Worm (Caenorhabditis elegans) whole organism, L4/young adult: ENCODE results near the gene C01C4.2.

ENCODE experiments used
- W03F9.2 ChIP-seq: fragments of 150-350 bp; optimal IDR thresholded peaks from 2 replicates; lab custom pipeline; 2014; ENCODE audit warnings: missing biosample characterization, missing genetic modification characterization
- dao-5 ChIP-seq: sonication (generic microtip); optimal IDR thresholded peaks from 2 replicates; lab custom pipeline; 2016; ENCODE audit warnings: missing genotype, missing genetic modification characterization, moderate library complexity, missing compliant biosample characterization
- him-1 ChIP-seq: sonication (generic microtip); optimal IDR thresholded peaks from 2 replicates; lab custom pipeline; 2016; ENCODE audit warnings: missing genotype, missing genetic modification reagents, missing genetic modification characterization, missing compliant biosample characterization

Gene C01C4.2

DNA sequence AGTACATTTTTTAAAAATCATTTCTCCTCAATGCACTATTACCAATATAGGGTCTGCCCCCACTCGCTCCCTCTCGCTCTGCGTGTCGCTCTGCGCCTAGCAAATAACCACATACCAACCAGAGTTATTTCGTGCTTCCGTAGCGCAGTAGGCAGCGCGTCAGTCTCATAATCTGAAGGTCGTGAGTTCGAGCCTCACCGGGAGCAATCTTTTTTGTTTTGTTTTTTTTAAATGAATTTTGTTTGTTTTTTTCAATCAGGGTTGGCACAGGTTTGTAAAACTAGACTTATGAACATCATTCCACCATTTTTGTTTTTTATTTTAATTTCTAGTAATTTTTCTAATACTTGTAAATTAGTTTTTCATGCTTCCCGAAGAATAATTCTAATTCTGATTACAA lies 17.3 kb upstream of the C01C4.2 start:
- TF ChIP-seq W03F9.2 (no peak), him-1 (tag; lab: Kevin White, UChicago) (peak; percentile 92), dao-5 (tag; lab: Kevin White, UChicago) (peak; percentile 63)

- TF ChIP-seq W03F9.2 (no peak), dao-5 (tag; lab: Kevin White, UChicago) (no peak), him-1 (tag; lab: Kevin White, UChicago) (no peak)
Measured at ce11 chrX:3701861-3702260, 13.0 kb upstream of the C01C4.2 start.

DNA sequence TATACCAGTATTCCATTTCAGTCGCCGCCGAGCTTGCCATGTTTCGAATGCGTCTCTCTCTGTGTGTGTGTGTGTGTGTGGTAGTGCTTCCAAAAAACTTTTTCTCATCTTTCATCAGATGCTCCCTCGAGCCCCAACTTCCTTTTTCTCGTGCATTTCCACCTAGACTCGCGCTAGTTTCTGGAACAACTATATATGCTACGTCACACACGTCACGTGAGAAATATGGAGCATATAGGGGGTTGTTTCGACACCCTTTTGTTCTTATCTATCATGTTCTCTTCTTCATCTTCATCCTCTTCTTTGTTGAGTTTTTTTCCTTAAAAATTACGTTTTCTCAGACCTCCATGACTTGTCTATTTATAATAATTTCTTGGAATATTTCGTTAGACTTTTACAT lies 9.6 kb upstream of the C01C4.2 start:
- no peak for TF ChIP-seq him-1 (tag; lab: Kevin White, UChicago)
- no peak for TF ChIP-seq W03F9.2
- TF ChIP-seq dao-5 (tag; lab: Kevin White, UChicago): no peak

DNA sequence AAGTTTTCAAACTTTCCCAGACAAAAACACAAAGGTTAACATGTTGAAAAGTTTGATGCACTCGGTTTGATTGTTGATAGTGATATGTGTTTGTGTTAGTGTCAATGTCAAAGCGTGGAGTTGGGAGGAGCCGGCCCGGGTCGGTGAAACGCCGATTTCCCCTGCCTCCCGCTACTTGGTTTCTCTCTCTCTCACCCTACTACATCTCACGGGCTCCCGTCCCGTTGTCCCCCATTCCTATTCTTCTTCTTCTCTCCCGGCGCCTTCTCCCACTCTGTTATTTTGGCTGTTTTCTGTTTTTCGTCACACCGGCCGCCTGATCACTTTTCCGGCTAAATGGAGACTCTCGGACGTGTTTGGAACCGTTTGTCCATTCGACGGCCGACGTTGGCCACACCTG lies 8.6 kb upstream of the C01C4.2 start:
- no peak for TF ChIP-seq dao-5 (tag; lab: Kevin White, UChicago)
- no peak for TF ChIP-seq W03F9.2
- TF ChIP-seq him-1 (tag; lab: Kevin White, UChicago): no peak

DNA sequence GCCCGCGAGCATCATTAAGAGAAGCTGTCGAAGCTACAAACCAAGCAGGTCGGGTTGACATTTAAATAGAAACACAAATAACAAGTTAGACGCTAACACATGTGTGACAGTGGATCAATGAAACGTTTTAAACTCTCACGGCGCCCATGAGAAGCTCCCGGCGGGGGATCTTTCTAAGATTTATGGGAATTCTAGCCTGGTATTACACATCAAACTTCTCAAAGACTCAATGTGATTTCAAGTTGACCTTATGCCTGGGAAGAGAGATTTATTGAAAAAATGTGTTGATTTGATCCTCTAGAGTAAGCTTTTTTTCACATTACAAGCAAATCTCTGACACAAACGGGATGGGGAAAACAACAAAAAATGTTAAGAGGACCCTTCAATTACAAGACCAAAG lies 5.2 kb upstream of the C01C4.2 start:
- no peak for TF ChIP-seq dao-5 (tag; lab: Kevin White, UChicago)

- TF ChIP-seq him-1 (tag; lab: Kevin White, UChicago): no peak
- no peak for TF ChIP-seq W03F9.2
- TF ChIP-seq dao-5 (tag; lab: Kevin White, UChicago): no peak
Measured at ce11 chrX:3711581-3712101, 3.3 kb upstream of the C01C4.2 start.

ce11 chrX:3715835-3716234 lies 938 bp downstream of the C01C4.2 start:
- TF ChIP-seq dao-5 (tag; lab: Kevin White, UChicago) (no peak), him-1 (tag; lab: Kevin White, UChicago) (no peak), W03F9.2 (no peak)

DNA sequence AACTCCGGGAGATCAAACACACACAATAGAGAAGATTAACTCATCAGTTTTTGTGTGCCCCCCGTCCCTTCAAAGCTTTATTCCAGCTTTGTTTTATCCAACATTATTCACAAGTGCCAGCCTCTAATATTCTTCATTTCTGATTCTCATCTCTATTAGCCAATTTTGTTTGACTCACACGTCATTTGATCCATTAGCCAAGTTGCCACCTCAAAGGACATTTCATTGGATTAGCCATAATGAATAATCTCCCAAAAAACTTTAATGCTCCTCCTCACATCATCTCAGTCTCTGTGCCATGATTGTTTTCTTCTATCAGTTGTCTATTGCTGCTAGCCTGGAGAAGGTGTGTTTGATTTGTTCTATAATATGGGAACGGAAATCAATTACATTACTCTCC lies 10.5 kb downstream of the C01C4.2 start:
- TF ChIP-seq him-1 (tag; lab: Kevin White, UChicago) (no peak), dao-5 (tag; lab: Kevin White, UChicago) (no peak), W03F9.2 (no peak)

DNA sequence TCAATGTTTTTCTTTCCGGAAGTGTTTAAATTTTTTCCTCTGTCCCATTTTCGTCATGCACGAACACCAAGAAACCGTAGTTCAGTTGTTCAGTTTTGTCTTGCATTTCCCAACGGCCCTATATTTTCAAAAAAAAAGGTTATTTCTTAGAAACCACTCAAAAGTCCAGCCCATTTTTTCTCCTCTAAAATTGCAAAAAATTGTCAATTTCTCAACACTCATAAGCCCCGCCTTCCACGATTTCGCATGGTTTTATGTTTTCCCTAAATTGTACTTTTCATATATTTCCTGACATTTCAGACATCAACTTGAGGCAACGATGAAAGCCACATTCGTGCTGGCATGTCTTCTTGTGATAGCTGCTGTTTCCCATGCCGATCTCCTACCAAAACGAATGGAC lies 12.4 kb downstream of the C01C4.2 start, which contains the start of gene nlp-1:
nlp-1 (plus strand) TSS at position 301 of the 400 bp plus-strand sequence.
- no peak for TF ChIP-seq W03F9.2
- no peak for TF ChIP-seq him-1 (tag; lab: Kevin White, UChicago)
- no peak for TF ChIP-seq dao-5 (tag; lab: Kevin White, UChicago)

- TF ChIP-seq dao-5 (tag; lab: Kevin White, UChicago) (no peak), him-1 (tag; lab: Kevin White, UChicago) (no peak), W03F9.2 (no peak)
Measured at ce11 chrX:3728970-3729369, 14.1 kb downstream of the C01C4.2 start, which contains the start of gene aex-4. Gene aex-4, plus strand, starts transcription at chrX:3729281.

ce11 chrX:3733321-3733720 lies 18.4 kb downstream of the C01C4.2 start:
- TF ChIP-seq him-1 (tag; lab: Kevin White, UChicago) (no peak), dao-5 (tag; lab: Kevin White, UChicago) (no peak), W03F9.2 (no peak)

- TF ChIP-seq him-1 (tag; lab: Kevin White, UChicago): no peak
- TF ChIP-seq W03F9.2: no peak
- TF ChIP-seq dao-5 (tag; lab: Kevin White, UChicago): no peak
Measured at ce11 chrX:3733732-3734131, 18.8 kb downstream of the C01C4.2 start, which contains the start of gene tag-18. Gene tag-18, minus strand, starts transcription at chrX:3734036.

ce11 chrX:3738617-3739016 lies 23.7 kb downstream of the C01C4.2 start:
- TF ChIP-seq dao-5 (tag; lab: Kevin White, UChicago) (no peak), him-1 (tag; lab: Kevin White, UChicago) (no peak), W03F9.2 (no peak)

DNA sequence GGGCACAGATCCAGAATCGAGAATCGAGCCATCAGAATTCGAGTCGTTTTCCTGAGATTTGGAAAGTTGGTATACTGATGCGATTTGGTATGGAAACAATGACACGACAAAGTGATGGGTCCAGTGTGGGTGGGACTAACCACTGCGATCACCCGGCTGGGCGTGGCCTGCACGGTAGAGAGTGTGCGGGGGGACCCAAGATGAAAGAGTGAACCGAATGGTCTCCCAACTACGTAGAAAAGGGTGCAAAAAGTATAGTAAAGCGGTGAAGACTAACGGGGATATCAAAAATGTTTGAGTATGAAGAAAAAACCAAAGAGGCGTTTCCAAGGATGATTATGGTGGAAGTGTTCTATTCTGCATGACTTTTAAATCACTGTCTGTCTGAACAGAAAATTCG lies 27.3 kb downstream of the C01C4.2 start, which contains the start of gene fkh-2:
fkh-2 (minus strand) TSS at position 101 of the 400 bp plus-strand sequence.
- TF ChIP-seq dao-5 (tag; lab: Kevin White, UChicago) (no peak), W03F9.2 (no peak), him-1 (tag; lab: Kevin White, UChicago) (no peak)

DNA sequence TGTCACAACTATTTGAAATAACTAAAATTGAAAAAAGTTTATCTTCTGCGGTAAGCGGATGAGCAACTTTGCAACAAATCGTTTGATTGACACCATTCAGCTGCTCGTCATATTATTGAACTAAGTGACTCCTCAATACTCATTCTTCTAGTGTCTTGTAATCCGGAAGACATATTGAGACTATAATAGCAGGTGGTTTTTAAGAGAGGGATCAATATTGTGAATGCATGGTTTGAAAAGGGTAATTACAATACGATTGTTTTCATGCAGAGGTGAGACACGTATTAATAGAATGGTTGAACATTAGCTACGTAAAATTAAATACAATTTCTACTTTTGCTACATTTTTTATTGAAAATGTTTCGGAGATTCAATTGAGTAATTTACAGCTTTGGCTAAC lies 28.3 kb downstream of the C01C4.2 start:
- TF ChIP-seq him-1 (tag; lab: Kevin White, UChicago) (no peak), W03F9.2 (no peak), dao-5 (tag; lab: Kevin White, UChicago) (no peak)
